Worm (Caenorhabditis elegans): Measurements from ENCODE around the gene F42A6.2.

DNA sequence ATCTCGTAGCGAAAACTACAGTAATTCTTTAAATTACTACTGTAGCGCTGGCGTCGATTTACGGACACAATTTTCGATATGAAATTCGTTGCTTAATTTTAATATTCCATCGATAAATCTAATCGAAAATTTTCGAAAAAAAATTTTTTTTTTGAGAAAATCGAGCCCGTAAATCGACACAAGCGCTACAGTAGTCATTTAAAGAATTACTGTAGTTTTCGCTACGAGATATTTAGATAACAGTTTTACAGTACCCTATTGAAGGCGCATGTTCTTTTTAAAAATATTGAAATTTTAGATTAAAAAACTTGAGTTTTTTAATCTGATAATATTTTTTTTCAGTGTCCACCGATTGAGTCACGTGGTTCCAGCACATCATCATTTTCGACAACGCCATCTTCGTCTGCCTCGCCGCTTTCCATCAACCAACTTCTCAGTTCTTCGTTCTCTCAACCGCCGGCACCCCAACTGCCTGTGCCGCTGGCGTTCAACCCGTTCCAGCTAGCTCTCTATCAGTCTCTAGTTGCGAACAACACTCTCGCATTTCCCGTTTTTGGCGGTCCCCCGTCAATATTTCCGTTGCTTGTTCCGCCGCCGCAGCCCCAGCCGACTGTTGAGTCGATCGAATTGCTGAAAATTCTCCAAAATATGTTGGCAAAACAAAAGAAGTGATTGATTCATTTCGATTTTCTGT, 47.3 kb upstream of the F42A6.2 start:
- TF ChIP-seq nhr-237 (tag; optimal IDR thresholded peaks at IDR 0.05): no peak
- no peak for TF ChIP-seq drap-1 (GFP tag; optimal IDR thresholded peaks at IDR 0.05)
- TF ChIP-seq snpc-4 (tag; optimal IDR thresholded peaks at IDR 0.05): no peak
- TF ChIP-seq unc-62 (GFP tag; optimal IDR thresholded peaks at IDR 0.05): no peak
- TF ChIP-seq nhr-76 (tag; optimal IDR thresholded peaks at IDR 0.05): no peak
- no peak for TF ChIP-seq zip-8 (tag; optimal IDR thresholded peaks at IDR 0.05)
- no peak for TF ChIP-seq blmp-1 (tag; optimal IDR thresholded peaks at IDR 0.05)
- no peak for TF ChIP-seq ztf-11 (tag; optimal IDR thresholded peaks at IDR 0.05)
- no peak for TF ChIP-seq lin-13 (tag; optimal IDR thresholded peaks at IDR 0.05)
- no peak for TF ChIP-seq ceh-39 (tag; optimal IDR thresholded peaks at IDR 0.05)
- no peak for TF ChIP-seq mab-5 (tag; optimal IDR thresholded peaks at IDR 0.05)
- no peak for TF ChIP-seq sptf-1 (tag; optimal IDR thresholded peaks at IDR 0.05)
- TF ChIP-seq M03D4.4 (tag; optimal IDR thresholded peaks at IDR 0.05): no peak

All from whole organism, mixed stage, embryonic.